Fruit fly (Drosophila melanogaster): Measurements from ENCODE around the gene CG10631.

CG10631 gene

DNA sequence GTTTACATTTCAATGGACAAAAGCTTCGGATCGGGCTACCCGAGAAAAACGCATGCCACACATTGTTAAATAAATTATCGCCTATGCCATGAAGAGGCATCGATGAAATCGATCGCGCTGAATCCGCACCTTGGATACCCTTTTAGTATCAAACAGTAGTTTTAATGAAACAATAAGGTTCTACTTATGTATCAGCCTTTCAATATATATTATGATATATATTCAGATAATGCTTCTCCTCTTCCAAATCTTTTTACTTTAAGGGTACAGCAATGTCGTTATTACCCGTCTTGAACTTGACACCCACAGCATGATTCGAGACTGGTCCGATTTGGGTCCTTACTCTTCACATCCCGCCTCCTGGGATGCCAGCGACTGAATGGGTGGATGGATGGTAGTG lies 43.2 kb upstream of the CG10631 start (continued):
- no peak for TF ChIP-seq CG15011 (GFP tag; optimal IDR thresholded peaks at IDR 0.05)
- TF ChIP-seq danr (GFP tag; IDR thresholded peaks at IDR 0.05): no peak
- peak; percentile 24 for TF ChIP-seq tio (GFP tag; optimal IDR thresholded peaks at IDR 0.05)
- peak; percentile 29; the same call in 1 of the 2 replicates for TF ChIP-seq CG31441 (GFP tag; IDR thresholded peaks at IDR 0.05)
- TF ChIP-seq Ravus (GFP tag; IDR thresholded peaks at IDR 0.05): no peak
- no peak for TF ChIP-seq chinmo (GFP tag; IDR thresholded peaks at IDR 0.05; ENCODE audit: partially characterized antibody)
- TF ChIP-seq salm (tag; optimal IDR thresholded peaks at IDR 0.05): no peak
- TF ChIP-seq Ptx1 (GFP tag; IDR thresholded peaks at IDR 0.05): 0 out of 2 replicates have a peak, but pooled peaks have one; percentile 21
- no peak for TF ChIP-seq trh (GFP tag; optimal IDR thresholded peaks at IDR 0.05)
- TF ChIP-seq CG7928 (GFP tag; optimal IDR thresholded peaks at IDR 0.05): no peak
- TF ChIP-seq insv (GFP tag; optimal IDR thresholded peaks at IDR 0.05): no peak
- TF ChIP-seq CG12299 (tag; optimal IDR thresholded peaks at IDR 0.05): no peak
- no peak for TF ChIP-seq CG10462 (GFP tag; optimal IDR thresholded peaks at IDR 0.05)
- peak; percentile 21 for TF ChIP-seq PHDP (tag; optimal IDR thresholded peaks at IDR 0.05)
- no peak for TF ChIP-seq CG13123 (GFP tag; optimal IDR thresholded peaks at IDR 0.05)
- TF ChIP-seq ken (GFP tag; IDR thresholded peaks at IDR 0.05): no peak
- peak; percentile 2 for TF ChIP-seq Hmr (GFP tag; optimal IDR thresholded peaks at IDR 0.05)
- no peak for TF ChIP-seq Gsc (GFP tag; IDR thresholded peaks at IDR 0.05)
- TF ChIP-seq lab (GFP tag; optimal IDR thresholded peaks at IDR 0.05): peak; percentile 48
- no peak for TF ChIP-seq lmd (GFP tag; IDR thresholded peaks at IDR 0.05)
- TF ChIP-seq CG14441 (GFP tag; IDR thresholded peaks at IDR 0.05): no peak
- no peak for TF ChIP-seq CG2202 (tag; optimal IDR thresholded peaks at IDR 0.05)
- no peak for TF ChIP-seq CG17612 (GFP tag; IDR thresholded peaks at IDR 0.05)
- TF ChIP-seq CG12219 (GFP tag; optimal IDR thresholded peaks at IDR 0.05): peak; percentile 18
- TF ChIP-seq br (optimal IDR thresholded peaks at IDR 0.05): no peak
- peak; percentile 59 for TF ChIP-seq dmrt99B (tag; optimal IDR thresholded peaks at IDR 0.05)
- TF ChIP-seq D19A (tag; optimal IDR thresholded peaks at IDR 0.05): peak; percentile 95
- TF ChIP-seq CG17186 (GFP tag; optimal IDR thresholded peaks at IDR 0.05): no peak
- TF ChIP-seq CoRest (tag; optimal IDR thresholded peaks at IDR 0.05): peak; percentile 43
- TF ChIP-seq slbo (GFP tag; IDR thresholded peaks at IDR 0.05): 0 out of 2 replicates have a peak, but pooled peaks have one; percentile 7
- peak; percentile 45 for TF ChIP-seq Sox102F (GFP tag; optimal IDR thresholded peaks at IDR 0.05)
- TF ChIP-seq Bteb2 (GFP tag; optimal IDR thresholded peaks at IDR 0.05): no peak
- no peak for TF ChIP-seq Deaf1 (tag; optimal IDR thresholded peaks at IDR 0.05)
- no peak for TF ChIP-seq Lhr (GFP tag; optimal IDR thresholded peaks at IDR 0.05)
- no peak for TF ChIP-seq CTCF (GFP tag; optimal IDR thresholded peaks at IDR 0.05)
- TF ChIP-seq Hr51 (GFP tag; optimal IDR thresholded peaks at IDR 0.05): peak in 1 of 2 experiments; percentile 32
- no peak for TF ChIP-seq run (tag; optimal IDR thresholded peaks at IDR 0.05)
- TF ChIP-seq Sry-δ (GFP tag; optimal IDR thresholded peaks at IDR 0.05): no peak
- TF ChIP-seq Rx (GFP tag; IDR thresholded peaks at IDR 0.05): no peak
- peak; percentile 3 for TF ChIP-seq tap (tag; optimal IDR thresholded peaks at IDR 0.05)
- TF ChIP-seq abd-A (tag; optimal IDR thresholded peaks at IDR 0.05): no peak
- TF ChIP-seq CG3726 (GFP tag; IDR thresholded peaks at IDR 0.05): no peak
- TF ChIP-seq usp (GFP tag; optimal IDR thresholded peaks at IDR 0.05): no peak
- TF ChIP-seq CG17385 (GFP tag; optimal IDR thresholded peaks at IDR 0.05): peak; percentile 26
- TF ChIP-seq twi (tag; optimal IDR thresholded peaks at IDR 0.05): no peak
- no peak for TF ChIP-seq CG11560 (tag; IDR thresholded peaks at IDR 0.05)
- TF ChIP-seq sens (GFP tag): no peak
- TF ChIP-seq CG7745 (tag; optimal IDR thresholded peaks at IDR 0.05): no peak
- no peak for TF ChIP-seq CG17361 (GFP tag; IDR thresholded peaks at IDR 0.05)
- no peak for TF ChIP-seq CG15073 (GFP tag; optimal IDR thresholded peaks at IDR 0.05)
- TF ChIP-seq Sry-β (GFP tag; optimal IDR thresholded peaks at IDR 0.05): no peak
- TF ChIP-seq CG18262 (tag; optimal IDR thresholded peaks at IDR 0.05): peak; percentile 31
- TF ChIP-seq CG7839 (tag; optimal IDR thresholded peaks at IDR 0.05): peak; percentile 54
